Fruit fly (Drosophila melanogaster) whole organism, wandering third instar larva: ENCODE results near the gene CG10513.
A peak's percentile ranks its signal among the peaks of the same experiment; 100 is the strongest.

Source experiments
- Abd-B ChIP-seq: fragments of >200 bp; optimal IDR thresholded peaks from 2 replicates; lab custom pipeline; 2017; ENCODE audit warnings: missing biosample characterization, missing genetic modification characterization
- CG32264 ChIP-seq: fragments of 200-800 bp; sonication (Bioruptor generic); optimal IDR thresholded peaks from 2 replicates; lab custom pipeline; 2016; ENCODE audit warnings: missing biosample characterization, missing genetic modification characterization
- CG9705 ChIP-seq: fragments of 200-800 bp; sonication (Bioruptor generic); optimal IDR thresholded peaks from 2 replicates; lab custom pipeline; 2018; ENCODE audit warnings: missing biosample characterization, mild to moderate bottlenecking, missing genetic modification characterization
- CrebA ChIP-seq: fragments of 200-800 bp; sonication (Bioruptor generic); optimal IDR thresholded peaks from 2 replicates; lab custom pipeline; 2016; ENCODE audit warnings: missing biosample characterization, mild to moderate bottlenecking, missing genetic modification characterization, borderline replicate concordance
- Dfd ChIP-seq: fragments of >200 bp; optimal IDR thresholded peaks from 2 replicates; lab custom pipeline; 2017; ENCODE audit warnings: missing biosample characterization, missing genetic modification characterization
- Dif ChIP-seq: fragments of 200-275, 200-300 bp; sonication (Bioruptor generic); optimal IDR thresholded peaks from 2 replicates; lab custom pipeline; 2018; ENCODE audit warnings: missing biosample characterization, missing genetic modification characterization; ENCODE audit not compliant: partially characterized antibody
- GATAd ChIP-seq: sonication (Bioruptor generic); optimal IDR thresholded peaks from 2 replicates; lab custom pipeline; 2016; ENCODE audit warnings: missing biosample characterization, missing genetic modification characterization
- HLH106 ChIP-seq: fragments of 200-800 bp; optimal IDR thresholded peaks from 3 replicates; lab custom pipeline; 2019; ENCODE audit warnings: missing biosample characterization, mild to moderate bottlenecking, missing genetic modification characterization, moderate library complexity
- Hnf4 ChIP-seq: fragments of 200-800 bp; sonication (Bioruptor generic); optimal IDR thresholded peaks from 2 replicates; lab custom pipeline; 2016; ENCODE audit warnings: missing biosample characterization, mild to moderate bottlenecking, missing genetic modification characterization
- Hr78 ChIP-seq: fragments of >200 bp; optimal IDR thresholded peaks from 2 replicates; lab custom pipeline; 2017; ENCODE audit warnings: missing biosample characterization, missing genetic modification characterization
- Hr83 ChIP-seq: fragments of 200-300 bp; sonication (Bioruptor generic); optimal IDR thresholded peaks from 2 replicates; lab custom pipeline; 2016; ENCODE audit warnings: missing biosample characterization, mild to moderate bottlenecking, missing genetic modification characterization, moderate library complexity; ENCODE audit not compliant: poor library complexity, severe bottlenecking
- Jra ChIP-seq: sonication (Bioruptor generic); optimal IDR thresholded peaks from 2 replicates; lab custom pipeline; 2016; ENCODE audit warnings: missing biosample characterization, missing genetic modification characterization
- Mio ChIP-seq: sonication (Bioruptor generic); optimal IDR thresholded peaks from 2 replicates; lab custom pipeline; 2016; ENCODE audit warnings: missing biosample characterization, missing genetic modification characterization
- Myc ChIP-seq: fragments of >200 bp; optimal IDR thresholded peaks from 2 replicates; lab custom pipeline; 2017
- N ChIP-seq: fragments of >200 bp; optimal IDR thresholded peaks from 2 replicates; lab custom pipeline; 2018; ENCODE audit warnings: missing biosample characterization, missing external identifiers, missing genetic modification characterization
- OdsH ChIP-seq: fragments of 200-800 bp; sonication (Bioruptor generic); optimal IDR thresholded peaks from 2 replicates; lab custom pipeline; 2016; ENCODE audit warnings: missing biosample characterization, mild to moderate bottlenecking, missing genetic modification characterization
- Rel ChIP-seq, 2 experiments: fragments of 200-800 bp; sonication (Bioruptor generic) in 1 of 2; optimal IDR thresholded peaks; 2 replicates in 1 of 2; 3 replicates in 1 of 2; lab custom pipeline; 2016 to 2019; ENCODE audit warnings: mild to moderate bottlenecking in 2 of 2, missing biosample characterization in 2 of 2, missing genetic modification characterization in 2 of 2, moderate library complexity in 1 of 2
- Sp1 ChIP-seq: fragments of 200-800 bp; sonication (Bioruptor generic); optimal IDR thresholded peaks from 3 replicates; lab custom pipeline; 2019; ENCODE audit warnings: missing biosample characterization, mild to moderate bottlenecking, missing genetic modification characterization, moderate library complexity
- Vsx2 ChIP-seq: fragments of 200-300, 225-300 bp; sonication (Bioruptor generic); optimal IDR thresholded peaks from 2 replicates; lab custom pipeline; 2018; ENCODE audit warnings: missing biosample characterization, missing genetic modification characterization; ENCODE audit not compliant: partially characterized antibody
- br ChIP-seq: fragments of 200-800 bp; sonication (Bioruptor generic); optimal IDR thresholded peaks from 2 replicates; lab custom pipeline; 2016; ENCODE audit warnings: missing biosample characterization, missing genetic modification characterization
- brk ChIP-seq: fragments of 200-800 bp; sonication (Bioruptor generic); optimal IDR thresholded peaks from 2 replicates; lab custom pipeline; 2016; ENCODE audit warnings: missing biosample characterization, mild to moderate bottlenecking, missing genetic modification characterization
- dl ChIP-seq, 2 experiments: fragments of 175-275, 200-275 bp in 1 of 2; fragments of 200-275 bp in 1 of 2; sonication (Bioruptor generic); optimal IDR thresholded peaks; lab custom pipeline; 2018; ENCODE audit warnings: mild to moderate bottlenecking in 2 of 2, missing biosample characterization in 2 of 2, missing genetic modification characterization in 2 of 2, moderate library complexity in 2 of 2; ENCODE audit not compliant: partially characterized antibody in 2 of 2, insufficient read depth in 1 of 2
- dmrt93B ChIP-seq: fragments of 200-800 bp; sonication (Bioruptor generic); optimal IDR thresholded peaks from 2 replicates; lab custom pipeline; 2018; ENCODE audit warnings: missing biosample characterization, mild to moderate bottlenecking, missing genetic modification characterization
- dsf ChIP-seq: sonication (Bioruptor generic); optimal IDR thresholded peaks from 2 replicates; lab custom pipeline; 2016; ENCODE audit warnings: missing biosample characterization, missing genetic modification characterization, borderline replicate concordance
- ey ChIP-seq: fragments of 200-800 bp; sonication (Bioruptor generic); optimal IDR thresholded peaks from 2 replicates; lab custom pipeline; 2016; ENCODE audit warnings: missing biosample characterization, missing genetic modification characterization
- foxo ChIP-seq, 2 experiments: fragments of 200-800 bp; sonication (Bioruptor generic); optimal IDR thresholded peaks; 2 replicates in 1 of 2; 3 replicates in 1 of 2; lab custom pipeline; 2016 to 2017; ENCODE audit warnings: missing biosample characterization in 2 of 2, missing genetic modification characterization in 2 of 2
- fru ChIP-seq: fragments of 200-800 bp; sonication (Bioruptor generic); optimal IDR thresholded peaks from 3 replicates; lab custom pipeline; 2016; ENCODE audit warnings: missing biosample characterization, mild to moderate bottlenecking, missing genetic modification characterization
- h ChIP-seq: fragments of 200-800 bp; sonication (Bioruptor generic); optimal IDR thresholded peaks from 3 replicates; lab custom pipeline; 2016; ENCODE audit warnings: missing biosample characterization, mild to moderate bottlenecking, missing genetic modification characterization
- jim ChIP-seq: fragments of 175-275, 200-325 bp; sonication (Bioruptor generic); optimal IDR thresholded peaks from 2 replicates; lab custom pipeline; 2016; ENCODE audit warnings: missing biosample characterization, mild to moderate bottlenecking, missing genetic modification characterization
- lola ChIP-seq: fragments of >200 bp; optimal IDR thresholded peaks from 2 replicates; lab custom pipeline; 2017; ENCODE audit warnings: missing biosample characterization, missing genetic modification characterization
- pan ChIP-seq: fragments of >200 bp; optimal IDR thresholded peaks from 2 replicates; lab custom pipeline; 2017
- psq ChIP-seq: fragments of 200-800 bp; sonication (Bioruptor generic); optimal IDR thresholded peaks from 3 replicates; lab custom pipeline; 2017; ENCODE audit warnings: missing biosample characterization, mild to moderate bottlenecking, missing genetic modification characterization, moderate library complexity
- rgr ChIP-seq: fragments of 200-800 bp; sonication (Bioruptor generic); optimal IDR thresholded peaks from 3 replicates; lab custom pipeline; 2016; ENCODE audit warnings: missing biosample characterization, mild to moderate bottlenecking, missing genetic modification characterization
- sage ChIP-seq: fragments of 200-800 bp; sonication (Bioruptor generic); optimal IDR thresholded peaks from 2 replicates; lab custom pipeline; 2016; ENCODE audit warnings: missing biosample characterization, mild to moderate bottlenecking, missing genetic modification characterization
- sv ChIP-seq: fragments of 200-800 bp; sonication (Bioruptor generic); optimal IDR thresholded peaks from 3 replicates; lab custom pipeline; 2016; ENCODE audit warnings: missing biosample characterization, missing genetic modification characterization
- tai ChIP-seq: sonication (Bioruptor generic); optimal IDR thresholded peaks from 2 replicates; lab custom pipeline; 2016; ENCODE audit warnings: missing biosample characterization, missing genetic modification characterization
- usp ChIP-seq: fragments of >200 bp; optimal IDR thresholded peaks from 2 replicates; lab custom pipeline; 2017; ENCODE audit warnings: missing biosample characterization, missing genetic modification characterization
- woc ChIP-seq: sonication (Bioruptor generic); optimal IDR thresholded peaks from 2 replicates; lab custom pipeline; 2016; ENCODE audit warnings: missing biosample characterization, mild to moderate bottlenecking, missing genetic modification characterization

The CG10513 gene

DNA sequence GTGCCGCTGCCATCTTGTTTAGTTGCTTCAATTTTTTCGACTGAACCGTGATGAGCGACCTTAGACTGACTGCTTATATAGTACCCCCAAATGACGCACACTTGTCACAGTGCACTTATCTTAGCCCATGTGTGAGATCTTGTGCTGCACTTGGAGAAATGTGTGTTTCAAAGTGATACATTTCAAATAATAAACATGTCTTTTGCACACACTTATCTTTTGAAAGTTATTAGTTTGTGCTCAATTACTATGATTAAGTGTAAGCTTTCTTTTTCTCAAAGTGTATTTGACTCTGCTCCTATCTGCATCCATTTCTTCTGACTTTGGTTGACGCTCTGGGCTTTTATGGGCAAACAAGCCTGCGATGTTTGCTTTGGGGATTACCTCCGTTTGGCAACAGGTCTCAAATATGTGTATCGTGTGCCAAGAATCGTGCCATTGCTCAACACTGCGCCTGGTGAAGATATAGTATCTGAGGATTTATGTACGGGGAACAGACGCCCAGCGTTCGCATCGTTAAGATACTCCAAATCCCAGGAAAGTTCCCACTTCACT is 2.9 kb upstream of the CG10513 start, which contains the start of gene CG10514:
CG10514 (minus strand) TSS at position 51 of the 555 bp plus-strand sequence.
- TF ChIP-seq N, result no peak
- no peak for TF ChIP-seq usp (GFP tag; lab: Kevin White, UChicago)
- no peak for TF ChIP-seq Hr78 (GFP tag; lab: Kevin White, UChicago)
- no peak for TF ChIP-seq CrebA (GFP tag; lab: Kevin White, UChicago)
- no peak for TF ChIP-seq Dfd (GFP tag; lab: Kevin White, UChicago)
- no peak for TF ChIP-seq Vsx2 (GFP tag; lab: Kevin White, UChicago)
- TF ChIP-seq rgr (GFP tag; lab: Kevin White, UChicago), result peak; percentile 24
- no peak for TF ChIP-seq h (GFP tag; lab: Kevin White, UChicago)
- TF ChIP-seq Mio (GFP tag; lab: Kevin White, UChicago), result no peak
- TF ChIP-seq Hr83, result peak; percentile 77
- TF ChIP-seq br (GFP tag; lab: Kevin White, UChicago), result peak; percentile 36
- TF ChIP-seq dl (GFP tag; optimal IDR thresholded peaks at IDR 0.05; lab: Kevin White, UChicago; ENCODE audit: insufficient read depth in 1 of 2, partially characterized antibody in 2 of 2), result no peak
- no peak for TF ChIP-seq dmrt93B (GFP tag; lab: Kevin White, UChicago)
- no peak for TF ChIP-seq HLH106 (tag; lab: Kevin White, UChicago)
- TF ChIP-seq Hnf4 (GFP tag; lab: Kevin White, UChicago), result no peak
- no peak for TF ChIP-seq sv (GFP tag; lab: Kevin White, UChicago)
- TF ChIP-seq brk (GFP tag; lab: Kevin White, UChicago), result no peak
- no peak for TF ChIP-seq jim (GFP tag; lab: Kevin White, UChicago)
- peak; percentile 18 for TF ChIP-seq psq (GFP tag; lab: Kevin White, UChicago)
- no peak for TF ChIP-seq tai
- peak; percentile 10 for TF ChIP-seq Sp1 (GFP tag; lab: Kevin White, UChicago)
- TF ChIP-seq OdsH (GFP tag; lab: Kevin White, UChicago), result peak; percentile 43
- TF ChIP-seq woc (GFP tag; lab: Kevin White, UChicago), result no peak
- TF ChIP-seq ey (GFP tag; lab: Kevin White, UChicago), result peak; percentile 4
- peak; percentile 13 for TF ChIP-seq fru
- TF ChIP-seq dsf, result no peak
- no peak for TF ChIP-seq Jra
- no peak for TF ChIP-seq Abd-B
- TF ChIP-seq Rel (GFP tag; optimal IDR thresholded peaks at IDR 0.05; lab: Kevin White, UChicago), result no peak
- no peak for TF ChIP-seq Rel (tag; optimal IDR thresholded peaks at IDR 0.05; lab: Kevin White, UChicago)
- TF ChIP-seq pan (lab: Kevin White, UChicago), result no peak
- TF ChIP-seq Myc (lab: Kevin White, UChicago), result no peak
- no peak for TF ChIP-seq Dif (GFP tag; lab: Kevin White, UChicago)
- TF ChIP-seq foxo (GFP tag; optimal IDR thresholded peaks at IDR 0.05; lab: Kevin White, UChicago), result peak in 1 of 2 experiments; percentile 18
- TF ChIP-seq lola (GFP tag; lab: Kevin White, UChicago), result no peak
- no peak for TF ChIP-seq GATAd
- TF ChIP-seq sage (GFP tag; lab: Kevin White, UChicago), result no peak
- TF ChIP-seq CG9705, result no peak
- no peak for TF ChIP-seq CG32264 (GFP tag; lab: Kevin White, UChicago)

DNA sequence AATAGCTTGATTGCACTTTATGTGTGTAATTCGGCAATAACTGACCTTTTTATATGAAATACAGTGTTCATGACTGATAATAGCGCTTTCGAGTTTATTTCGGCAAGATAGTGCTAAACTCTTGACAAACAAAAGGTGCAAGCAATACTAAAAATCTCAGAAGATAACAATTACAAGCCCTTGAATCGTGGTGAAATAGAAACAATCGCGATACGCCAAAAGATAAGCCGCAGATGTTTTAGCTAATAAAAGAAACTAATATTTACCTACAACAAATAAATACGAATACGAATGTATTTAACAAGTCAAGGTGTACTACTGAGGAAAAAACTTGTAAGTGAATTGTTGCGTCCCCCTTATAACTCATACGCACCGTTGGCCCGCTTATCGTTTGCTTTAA is 1.7 kb downstream of the CG10513 start:
- TF ChIP-seq h (GFP tag; lab: Kevin White, UChicago) (no peak), usp (GFP tag; lab: Kevin White, UChicago) (no peak), dsf (no peak), Hnf4 (GFP tag; lab: Kevin White, UChicago) (no peak), CrebA (GFP tag; lab: Kevin White, UChicago) (no peak), Dif (GFP tag; lab: Kevin White, UChicago) (no peak), foxo (GFP tag; optimal IDR thresholded peaks at IDR 0.05; lab: Kevin White, UChicago) (no peak), Myc (lab: Kevin White, UChicago) (no peak)
